Worm (Caenorhabditis elegans) whole organism, L3 larva: ENCODE data around the gene fbxa-138.

Source experiments
- R02D3.7 ChIP-seq: fragments of 150-350 bp; optimal IDR thresholded peaks from 2 replicates; lab custom pipeline; 2014; ENCODE audit warnings: missing biosample characterization, missing genetic modification characterization
- ZK546.5 ChIP-seq: sonication (generic microtip); optimal IDR thresholded peaks from 2 replicates; lab custom pipeline; 2017; ENCODE audit warnings: missing biosample characterization, missing genetic modification characterization
- aly-2 ChIP-seq: fragments of 150-350 bp; optimal IDR thresholded peaks from 2 replicates; lab custom pipeline; 2014; ENCODE audit warnings: missing biosample characterization, missing genetic modification characterization
- ama-1 ChIP-seq: fragments of 150-350 bp; optimal IDR thresholded peaks from 2 replicates; lab custom pipeline; 2018
- ceh-16 ChIP-seq: sonication (generic microtip); optimal IDR thresholded peaks from 2 replicates; lab custom pipeline; 2017; ENCODE audit warnings: missing biosample characterization, missing genetic modification characterization
- ceh-82 ChIP-seq: fragments of 150-350 bp; optimal IDR thresholded peaks from 2 replicates; lab custom pipeline; 2014; ENCODE audit warnings: missing biosample characterization, missing genetic modification characterization
- ceh-9 ChIP-seq: sonication (generic microtip); optimal IDR thresholded peaks from 2 replicates; lab custom pipeline; 2018; ENCODE audit warnings: missing biosample characterization, missing genetic modification characterization
- daf-12 ChIP-seq: fragments of 150-350 bp; optimal IDR thresholded peaks from 2 replicates; lab custom pipeline; 2014; ENCODE audit warnings: missing biosample characterization, missing genetic modification reagents, missing genetic modification characterization
- egl-27 ChIP-seq: sonication (generic microtip); optimal IDR thresholded peaks from 4 replicates; lab custom pipeline; 2017; ENCODE audit warnings: missing biosample characterization, missing genetic modification reagents, missing genetic modification characterization
- elt-1 ChIP-seq: fragments of 150-350 bp; optimal IDR thresholded peaks from 2 replicates; lab custom pipeline; 2014; ENCODE audit warnings: missing biosample characterization, missing genetic modification characterization
- elt-2 ChIP-seq: sonication (generic microtip); optimal IDR thresholded peaks from 2 replicates; lab custom pipeline; 2016; ENCODE audit warnings: missing genetic modification reagents, mild to moderate bottlenecking, missing genetic modification characterization, missing compliant biosample characterization
- elt-3 ChIP-seq, 3 experiments: fragments of 150-350 bp in 1 of 3; sonication (generic microtip) in 2 of 3; optimal IDR thresholded peaks; 2 replicates in 2 of 3; 4 replicates in 1 of 3; lab custom pipeline; 2014 to 2017; ENCODE audit warnings: missing biosample characterization in 3 of 3, missing genetic modification characterization in 3 of 3
- eor-1 ChIP-seq, 2 experiments: fragments of 150-350 bp; optimal IDR thresholded peaks; 2 replicates each; lab custom pipeline; 2014 to 2018; ENCODE audit warnings: missing biosample characterization in 2 of 2, missing genetic modification characterization in 2 of 2
- fkh-10 ChIP-seq: sonication (generic microtip); optimal IDR thresholded peaks from 2 replicates; lab custom pipeline; 2017; ENCODE audit warnings: missing biosample characterization, missing genetic modification reagents, missing genetic modification characterization
- fos-1 ChIP-seq: fragments of 150-350 bp; optimal IDR thresholded peaks from 2 replicates; lab custom pipeline; 2014; ENCODE audit warnings: missing biosample characterization, missing genetic modification characterization
- hmg-11 ChIP-seq: sonication (generic microtip); optimal IDR thresholded peaks from 2 replicates; lab custom pipeline; 2016; ENCODE audit warnings: missing genetic modification characterization, missing compliant biosample characterization
- jun-1 ChIP-seq: fragments of 150-350 bp; optimal IDR thresholded peaks from 2 replicates; lab custom pipeline; 2014; ENCODE audit warnings: missing biosample characterization, missing genetic modification reagents, missing genetic modification characterization
- lin-15B ChIP-seq: fragments of 150-350 bp; optimal IDR thresholded peaks from 2 replicates; lab custom pipeline; 2014; ENCODE audit warnings: missing biosample characterization, missing genetic modification characterization
- lin-39 ChIP-seq: fragments of 150-350 bp; optimal IDR thresholded peaks from 2 replicates; lab custom pipeline; 2018; ENCODE audit warnings: missing biosample characterization, missing genetic modification reagents, missing genetic modification characterization
- lsy-12 ChIP-seq: sonication (generic microtip); optimal IDR thresholded peaks from 2 replicates; lab custom pipeline; 2016; ENCODE audit warnings: mild to moderate bottlenecking, missing genetic modification characterization, missing compliant biosample characterization
- mdl-1 ChIP-seq: fragments of 150-350 bp; optimal IDR thresholded peaks from 2 replicates; lab custom pipeline; 2014; ENCODE audit warnings: missing biosample characterization, missing genetic modification characterization
- mml-1 ChIP-seq: fragments of 150-350 bp; sonication (generic microtip); optimal IDR thresholded peaks from 3 replicates; lab custom pipeline; 2014; ENCODE audit warnings: missing biosample characterization, missing genetic modification characterization
- nfya-1 ChIP-seq: sonication (generic microtip); optimal IDR thresholded peaks from 2 replicates; lab custom pipeline; 2017; ENCODE audit warnings: missing genetic modification characterization, mild to moderate bottlenecking, missing compliant biosample characterization, antibody characterized with exemption, moderate library complexity; ENCODE audit not compliant: insufficient read depth
- nhr-11 ChIP-seq: fragments of 150-350 bp; optimal IDR thresholded peaks from 2 replicates; lab custom pipeline; 2014; ENCODE audit warnings: missing biosample characterization, missing genetic modification characterization
- nhr-12 ChIP-seq: fragments of 150-350 bp; optimal IDR thresholded peaks from 2 replicates; lab custom pipeline; 2014; ENCODE audit warnings: missing biosample characterization, missing genetic modification characterization
- nhr-23 ChIP-seq: fragments of 150-350 bp; optimal IDR thresholded peaks from 2 replicates; lab custom pipeline; 2014; ENCODE audit warnings: missing biosample characterization, missing genetic modification reagents, missing genetic modification characterization
- nhr-237 ChIP-seq: fragments of 150-350 bp; optimal IDR thresholded peaks from 2 replicates; lab custom pipeline; 2014; ENCODE audit warnings: missing biosample characterization, missing genetic modification characterization
- nhr-25 ChIP-seq: sonication (generic microtip); optimal IDR thresholded peaks from 2 replicates; lab custom pipeline; 2017; ENCODE audit warnings: missing biosample characterization, missing genetic modification characterization
- nhr-28 ChIP-seq: fragments of 150-350 bp; optimal IDR thresholded peaks from 2 replicates; lab custom pipeline; 2014; ENCODE audit warnings: missing biosample characterization, missing genetic modification characterization
- nhr-67 ChIP-seq: fragments of 150-350 bp; optimal IDR thresholded peaks from 2 replicates; lab custom pipeline; 2014; ENCODE audit warnings: missing biosample characterization, missing genetic modification characterization
- nhr-76 ChIP-seq: fragments of 150-350 bp; sonication (generic microtip); optimal IDR thresholded peaks from 5 replicates; lab custom pipeline; 2014; ENCODE audit warnings: missing biosample characterization, missing genetic modification characterization
- nhr-77 ChIP-seq: fragments of 150-350 bp; optimal IDR thresholded peaks from 2 replicates; lab custom pipeline; 2014; ENCODE audit warnings: missing biosample characterization, missing genetic modification characterization
- pha-4 ChIP-seq: fragments of 150-350 bp; optimal IDR thresholded peaks from 2 replicates; lab custom pipeline; 2014; ENCODE audit warnings: missing biosample characterization, missing genetic modification reagents, missing genetic modification characterization
- pqm-1 ChIP-seq: fragments of 150-350 bp; optimal IDR thresholded peaks from 2 replicates; lab custom pipeline; 2017; ENCODE audit warnings: missing biosample characterization, missing genetic modification characterization, inconsistent platforms
- sea-2 ChIP-seq: fragments of 150-350 bp; sonication (generic microtip); optimal IDR thresholded peaks from 4 replicates; lab custom pipeline; 2014; ENCODE audit warnings: missing biosample characterization, missing genetic modification reagents, missing genetic modification characterization
- skn-1 ChIP-seq: fragments of 150-350 bp; optimal IDR thresholded peaks from 2 replicates; lab custom pipeline; 2014; ENCODE audit warnings: missing biosample characterization, missing genetic modification characterization
- snpc-4 ChIP-seq: fragments of 150-350 bp; optimal IDR thresholded peaks from 2 replicates; lab custom pipeline; 2014; ENCODE audit warnings: missing biosample characterization, missing genetic modification characterization
- tbx-2 ChIP-seq: sonication (generic microtip); optimal IDR thresholded peaks from 2 replicates; lab custom pipeline; 2016; ENCODE audit warnings: mild to moderate bottlenecking, missing genetic modification characterization, missing compliant biosample characterization
- unc-39 ChIP-seq: sonication (generic microtip); optimal IDR thresholded peaks from 4 replicates; lab custom pipeline; 2017; ENCODE audit warnings: missing biosample characterization, missing genetic modification characterization
- unc-62 ChIP-seq: fragments of 150-350 bp; sonication (generic microtip); optimal IDR thresholded peaks from 4 replicates; lab custom pipeline; 2014; ENCODE audit warnings: missing biosample characterization, missing genetic modification reagents, missing genetic modification characterization
- zag-1 ChIP-seq: fragments of 150-350 bp; optimal IDR thresholded peaks from 2 replicates; lab custom pipeline; 2014; ENCODE audit warnings: missing biosample characterization, missing genetic modification characterization
- ztf-11 ChIP-seq: fragments of 150-350 bp; optimal IDR thresholded peaks from 2 replicates; lab custom pipeline; 2014; ENCODE audit warnings: missing biosample characterization, missing genetic modification characterization
- ztf-4 ChIP-seq: fragments of 150-350 bp; optimal IDR thresholded peaks from 2 replicates; lab custom pipeline; 2014; ENCODE audit warnings: missing biosample characterization, missing genetic modification characterization

fbxa-138 gene

ce11 chrIII:1392763-1393162, 8.7 kb upstream of the fbxa-138 start:
- peak; percentile 98 for TF ChIP-seq elt-2 (tag; lab: Kevin White, UChicago)
- no peak for TF ChIP-seq unc-62 (GFP tag; lab: Kevin White, UChicago)
- no peak for TF ChIP-seq skn-1 (tag; lab: Kevin White, UChicago)
- TF ChIP-seq ztf-11: no peak
- TF ChIP-seq snpc-4: no peak
- no peak for TF ChIP-seq lin-15B
- no peak for TF ChIP-seq eor-1 (tag; optimal IDR thresholded peaks at IDR 0.05; lab: Kevin White, UChicago)
- no peak for TF ChIP-seq nhr-28 (tag; lab: Kevin White, UChicago)
- peak; percentile 29 for TF ChIP-seq pha-4 (tag; lab: Kevin White, UChicago)
- no peak for TF ChIP-seq aly-2
- no peak for TF ChIP-seq egl-27 (tag; lab: Kevin White, UChicago)
- TF ChIP-seq nhr-25: no peak
- peak; percentile 10 for TF ChIP-seq nfya-1
- TF ChIP-seq mml-1 (tag; lab: Kevin White, UChicago): no peak
- no peak for TF ChIP-seq daf-12 (tag; lab: Kevin White, UChicago)
- no peak for TF ChIP-seq lin-39 (tag; lab: Kevin White, UChicago)
- TF ChIP-seq lsy-12 (tag; lab: Kevin White, UChicago): no peak
- no peak for TF ChIP-seq tbx-2
- no peak for TF ChIP-seq sea-2
- TF ChIP-seq nhr-12 (tag; lab: Kevin White, UChicago): no peak
- no peak for TF ChIP-seq unc-39 (tag; lab: Kevin White, UChicago)
- no peak for TF ChIP-seq hmg-11 (tag; lab: Kevin White, UChicago)
- no peak for TF ChIP-seq ama-1
- TF ChIP-seq elt-1 (tag; lab: Kevin White, UChicago): no peak
- TF ChIP-seq elt-3 (tag; optimal IDR thresholded peaks at IDR 0.05; lab: Kevin White, UChicago): no peak
- peak; percentile 85 for TF ChIP-seq pqm-1 (tag; lab: Kevin White, UChicago)
- TF ChIP-seq ceh-9: no peak
- no peak for TF ChIP-seq zag-1 (tag; lab: Kevin White, UChicago)
- TF ChIP-seq fkh-10 (GFP tag; lab: Kevin White, UChicago): no peak
- TF ChIP-seq nhr-77 (tag; lab: Kevin White, UChicago): no peak
- no peak for TF ChIP-seq nhr-11 (tag; lab: Kevin White, UChicago)
- TF ChIP-seq R02D3.7: no peak
- no peak for TF ChIP-seq nhr-76 (tag; lab: Kevin White, UChicago)
- TF ChIP-seq nhr-237 (tag; lab: Kevin White, UChicago): no peak
- peak; percentile 88 for TF ChIP-seq jun-1 (tag; lab: Kevin White, UChicago)
- TF ChIP-seq, all 47 proteins: peak for 5

ce11 chrIII:1391752-1392151, 7.7 kb upstream of the fbxa-138 start, which contains the start of gene pals-17:
TSS of gene pals-17 (minus strand) at chrIII:1391852.
- TF ChIP-seq pqm-1 (tag; lab: Kevin White, UChicago) (no peak), nhr-25 (no peak), elt-3 (tag; optimal IDR thresholded peaks at IDR 0.05; lab: Kevin White, UChicago) (no peak), zag-1 (tag; lab: Kevin White, UChicago) (no peak), unc-39 (tag; lab: Kevin White, UChicago) (no peak), nhr-77 (tag; lab: Kevin White, UChicago) (no peak), aly-2 (no peak), daf-12 (tag; lab: Kevin White, UChicago) (no peak), ZK546.5 (no peak), mdl-1 (no peak), ceh-82 (tag; lab: Kevin White, UChicago) (no peak), hmg-11 (tag; lab: Kevin White, UChicago) (no peak), ceh-16 (tag; lab: Kevin White, UChicago) (no peak), nhr-12 (tag; lab: Kevin White, UChicago) (no peak), fos-1 (tag; lab: Kevin White, UChicago) (no peak)

- TF ChIP-seq sea-2 (no peak), elt-3 (tag; optimal IDR thresholded peaks at IDR 0.05; lab: Kevin White, UChicago) (no peak), pha-4 (tag; lab: Kevin White, UChicago) (no peak), zag-1 (tag; lab: Kevin White, UChicago) (no peak), lsy-12 (tag; lab: Kevin White, UChicago) (no peak), nhr-67 (no peak), jun-1 (tag; lab: Kevin White, UChicago) (peak; percentile 72), egl-27 (tag; lab: Kevin White, UChicago) (no peak), nhr-23 (tag; lab: Kevin White, UChicago) (no peak), nhr-25 (no peak), ztf-4 (no peak), ztf-11 (no peak), ama-1 (no peak), pqm-1 (tag; lab: Kevin White, UChicago) (peak; percentile 86), elt-2 (tag; lab: Kevin White, UChicago) (peak; percentile 95), nfya-1 (no peak), mml-1 (tag; lab: Kevin White, UChicago) (no peak), fos-1 (tag; lab: Kevin White, UChicago) (peak; percentile 27)
These were observed 5.9 kb upstream of the fbxa-138 start for ce11 chrIII:1389988-1390387.
